Worm (Caenorhabditis elegans): Measurements from ENCODE around the gene W06D11.2.

DNA sequence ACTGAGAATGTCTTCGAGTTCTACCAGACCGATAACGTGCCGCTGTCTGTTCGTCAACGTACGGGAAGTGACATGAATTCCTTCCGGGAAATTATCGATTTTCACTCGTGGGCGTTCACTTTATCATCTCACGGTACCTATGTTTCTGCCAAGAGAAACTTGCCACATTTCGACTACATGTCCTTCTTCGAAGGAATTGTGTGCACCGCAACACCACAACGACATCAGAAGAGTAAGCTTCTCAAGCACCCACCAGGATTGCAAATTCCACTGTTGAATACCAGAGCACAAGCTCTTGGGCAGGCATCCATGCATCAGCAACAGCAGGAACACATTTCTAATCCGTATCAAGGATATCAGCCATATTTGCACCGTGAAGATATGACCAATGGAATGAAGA lies 12.4 kb downstream of the W06D11.2 start:
- TF ChIP-seq med-1 (GFP tag; optimal IDR thresholded peaks at IDR 0.05; ENCODE audit: insufficient read depth) (no peak), flt-1 (GFP tag; IDR thresholded peaks at IDR 0.05) (no peak), ztf-23 (GFP tag; IDR thresholded peaks at IDR 0.05) (no peak), cog-1 (tag; optimal IDR thresholded peaks at IDR 0.05) (no peak), ref-1 (GFP tag; conservative IDR thresholded peaks at IDR 0.05) (no peak), ztf-29 (GFP tag; IDR thresholded peaks at IDR 0.05) (no peak), klf-2 (GFP tag; conservative IDR thresholded peaks at IDR 0.05) (no peak), tab-1 (GFP tag; IDR thresholded peaks at IDR 0.05) (no peak), T22C8.4 (GFP tag; IDR thresholded peaks at IDR 0.05) (no peak)
